Worm (Caenorhabditis elegans) whole organism, L4/young adult: ENCODE data around the gene srab-9.

Experiments
- W03F9.2 ChIP-seq: fragments of 150-350 bp; optimal IDR thresholded peaks from 2 replicates; lab custom pipeline; 2014; ENCODE audit warnings: missing biosample characterization, missing genetic modification characterization
- dao-5 ChIP-seq: sonication (generic microtip); optimal IDR thresholded peaks from 2 replicates; lab custom pipeline; 2016; ENCODE audit warnings: missing genotype, missing genetic modification characterization, moderate library complexity, missing compliant biosample characterization

DNA sequence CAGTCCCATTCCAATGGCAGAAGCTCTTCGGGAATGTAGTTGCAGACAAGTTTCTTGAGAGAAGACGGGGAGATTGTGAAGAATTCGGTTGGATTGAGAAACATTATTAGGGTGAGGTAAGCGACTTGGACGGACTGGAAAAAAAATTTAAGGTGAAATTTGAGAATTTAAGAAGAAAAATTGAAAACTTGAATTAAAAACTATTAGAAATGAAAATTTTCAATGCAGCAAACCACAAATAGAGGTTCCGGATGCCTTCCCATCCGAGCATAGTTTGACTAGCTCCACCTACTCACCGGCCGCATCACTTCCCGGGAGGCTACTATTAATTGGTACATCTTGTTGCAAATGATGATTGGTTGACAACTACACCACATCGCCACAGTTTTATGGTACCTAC, 27.3 kb downstream of the srab-9 start, which contains the start of gene Y73C8C.8:
- TF ChIP-seq dao-5 = no peak
- no peak for TF ChIP-seq W03F9.2 (tag; lab: Kevin White, UChicago)
